Worm (Caenorhabditis elegans) whole organism, L2 larva: ENCODE results near the gene nhr-102.

Source experiments
- C34F6.9 ChIP-seq: fragments of 150-350 bp; optimal IDR thresholded peaks from 2 replicates; lab custom pipeline; 2014; ENCODE audit warnings: missing biosample characterization, missing genetic modification characterization
- F13H6.1 ChIP-seq: sonication (generic microtip); optimal IDR thresholded peaks from 2 replicates; lab custom pipeline; 2016; ENCODE audit warnings: missing genetic modification characterization, missing compliant biosample characterization
- R02D3.7 ChIP-seq: fragments of 150-350 bp; optimal IDR thresholded peaks from 2 replicates; lab custom pipeline; 2014; ENCODE audit warnings: missing biosample characterization, missing genetic modification characterization
- Y55F3AM.14 ChIP-seq: fragments of 200-800 bp; sonication (Bioruptor generic); optimal IDR thresholded peaks from 2 replicates; lab custom pipeline; 2018; ENCODE audit warnings: mild to moderate bottlenecking, missing genetic modification characterization, missing compliant biosample characterization
- ZK546.5 ChIP-seq: sonication (generic microtip); optimal IDR thresholded peaks from 2 replicates; lab custom pipeline; 2017; ENCODE audit warnings: missing biosample characterization, missing genetic modification characterization
- alr-1 ChIP-seq: fragments of 150-350 bp; optimal IDR thresholded peaks from 2 replicates; lab custom pipeline; 2014; ENCODE audit warnings: missing biosample characterization, missing genetic modification characterization
- aly-2 ChIP-seq: fragments of 150-350 bp; optimal IDR thresholded peaks from 2 replicates; lab custom pipeline; 2014; ENCODE audit warnings: missing biosample characterization, missing genetic modification characterization
- ama-1 ChIP-seq: fragments of 150-350 bp; optimal IDR thresholded peaks from 2 replicates; lab custom pipeline; 2018; ENCODE audit warnings: inconsistent platforms
- blmp-1 ChIP-seq: sonication (generic microtip); optimal IDR thresholded peaks from 2 replicates; lab custom pipeline; 2017; ENCODE audit warnings: missing genetic modification characterization, mild to moderate bottlenecking, missing compliant biosample characterization, antibody characterized with exemption, moderate library complexity; ENCODE audit not compliant: insufficient read depth
- ceh-16 ChIP-seq: fragments of 150-350 bp; optimal IDR thresholded peaks from 2 replicates; lab custom pipeline; 2014; ENCODE audit warnings: missing biosample characterization, missing genetic modification characterization
- ceh-82 ChIP-seq: fragments of 150-350 bp; optimal IDR thresholded peaks from 2 replicates; lab custom pipeline; 2014; ENCODE audit warnings: missing biosample characterization, missing genetic modification characterization
- crh-2 ChIP-seq: sonication (generic microtip); optimal IDR thresholded peaks from 2 replicates; lab custom pipeline; 2017; ENCODE audit warnings: missing biosample characterization, missing genetic modification characterization
- dmd-4 ChIP-seq: sonication (generic microtip); optimal IDR thresholded peaks from 2 replicates; lab custom pipeline; 2017; ENCODE audit warnings: missing biosample characterization, missing genetic modification characterization
- egl-27 ChIP-seq: sonication (generic microtip); optimal IDR thresholded peaks from 3 replicates; lab custom pipeline; 2017; ENCODE audit warnings: missing biosample characterization, missing genetic modification reagents, missing genetic modification characterization
- elt-1 ChIP-seq: fragments of 150-350 bp; optimal IDR thresholded peaks from 2 replicates; lab custom pipeline; 2014; ENCODE audit warnings: missing biosample characterization, missing genetic modification characterization
- elt-3 ChIP-seq: sonication (generic microtip); optimal IDR thresholded peaks from 2 replicates; lab custom pipeline; 2017; ENCODE audit warnings: missing biosample characterization, missing genetic modification characterization
- fos-1 ChIP-seq: fragments of 150-350 bp; optimal IDR thresholded peaks from 2 replicates; lab custom pipeline; 2014; ENCODE audit warnings: missing biosample characterization, missing genetic modification characterization
- gmeb-1 ChIP-seq: fragments of 150-350 bp; optimal IDR thresholded peaks from 2 replicates; lab custom pipeline; 2014; ENCODE audit warnings: missing biosample characterization, missing genetic modification characterization
- lin-13 ChIP-seq: fragments of 150-350 bp; optimal IDR thresholded peaks from 2 replicates; lab custom pipeline; 2014; ENCODE audit warnings: missing biosample characterization, missing genetic modification reagents, missing genetic modification characterization
- lin-39 ChIP-seq: fragments of 150-350 bp; optimal IDR thresholded peaks from 2 replicates; lab custom pipeline; 2014; ENCODE audit warnings: missing biosample characterization, missing genetic modification reagents, missing genetic modification characterization
- lsy-2 ChIP-seq, 2 experiments: fragments of 150-350 bp in 1 of 2; sonication (generic microtip) in 1 of 2; optimal IDR thresholded peaks; 2 replicates each; lab custom pipeline; 2014 to 2017; ENCODE audit warnings: missing biosample characterization in 2 of 2, missing genetic modification characterization in 2 of 2
- mab-5 ChIP-seq: fragments of 150-350 bp; optimal IDR thresholded peaks from 2 replicates; lab custom pipeline; 2014; ENCODE audit warnings: missing biosample characterization, missing genetic modification characterization
- nhr-10 ChIP-seq: sonication (generic microtip); optimal IDR thresholded peaks from 2 replicates; lab custom pipeline; 2017; ENCODE audit warnings: missing biosample characterization, missing genetic modification characterization
- nhr-11 ChIP-seq: fragments of 150-350 bp; optimal IDR thresholded peaks from 2 replicates; lab custom pipeline; 2014; ENCODE audit warnings: missing biosample characterization, missing genetic modification characterization
- nhr-12 ChIP-seq: fragments of 150-350 bp; optimal IDR thresholded peaks from 2 replicates; lab custom pipeline; 2014; ENCODE audit warnings: missing biosample characterization, missing genetic modification characterization
- nhr-23 ChIP-seq: fragments of 150-350 bp; optimal IDR thresholded peaks from 2 replicates; lab custom pipeline; 2014; ENCODE audit warnings: missing biosample characterization, missing genetic modification reagents, missing genetic modification characterization
- nhr-237 ChIP-seq: fragments of 150-350 bp; optimal IDR thresholded peaks from 2 replicates; lab custom pipeline; 2014; ENCODE audit warnings: missing biosample characterization, missing genetic modification characterization
- nhr-77 ChIP-seq: fragments of 150-350 bp; optimal IDR thresholded peaks from 2 replicates; lab custom pipeline; 2014; ENCODE audit warnings: missing biosample characterization, missing genetic modification characterization
- peb-1 ChIP-seq: fragments of 150-350 bp; optimal IDR thresholded peaks from 2 replicates; lab custom pipeline; 2014; ENCODE audit warnings: missing biosample characterization, missing genetic modification characterization
- sem-4 ChIP-seq: fragments of 150-350 bp; optimal IDR thresholded peaks from 2 replicates; lab custom pipeline; 2014; ENCODE audit warnings: missing biosample characterization, missing genetic modification reagents, missing genetic modification characterization
- skn-1 ChIP-seq: sonication (generic microtip); optimal IDR thresholded peaks from 2 replicates; lab custom pipeline; 2017; ENCODE audit warnings: missing biosample characterization, missing genetic modification characterization
- sma-3 ChIP-seq: sonication (generic microtip); optimal IDR thresholded peaks from 2 replicates; lab custom pipeline; 2016; ENCODE audit warnings: missing genetic modification reagents, missing genetic modification characterization, missing compliant biosample characterization
- sma-9 ChIP-seq, 2 experiments: fragments of 150-350 bp in 1 of 2; sonication (generic microtip) in 1 of 2; optimal IDR thresholded peaks; 2 replicates each; lab custom pipeline; 2014 to 2016; ENCODE audit warnings: missing genetic modification characterization in 2 of 2, mild to moderate bottlenecking in 1 of 2, missing biosample characterization in 1 of 2, missing compliant biosample characterization in 1 of 2, missing genetic modification reagents in 1 of 2, moderate library complexity in 1 of 2
- snpc-4 ChIP-seq: fragments of 150-350 bp; optimal IDR thresholded peaks from 2 replicates; lab custom pipeline; 2014; ENCODE audit warnings: missing biosample characterization, missing genetic modification characterization
- unc-39 ChIP-seq: fragments of 150-350 bp; optimal IDR thresholded peaks from 2 replicates; lab custom pipeline; 2014; ENCODE audit warnings: missing biosample characterization, missing genetic modification characterization
- unc-62 ChIP-seq: fragments of 150-350 bp; optimal IDR thresholded peaks from 2 replicates; lab custom pipeline; 2014; ENCODE audit warnings: missing biosample characterization, missing genetic modification reagents, missing genetic modification characterization
- ztf-1 ChIP-seq: fragments of 200-800 bp; sonication (Bioruptor generic); conservative IDR thresholded peaks from 2 replicates; pipeline ENCODE4 v1.3.6; 2022; ENCODE audit warnings: missing genetic modification characterization, missing compliant biosample characterization
- ztf-11 ChIP-seq: sonication (generic microtip); optimal IDR thresholded peaks from 2 replicates; lab custom pipeline; 2017; ENCODE audit warnings: missing biosample characterization, missing genetic modification characterization
- ztf-4 ChIP-seq: fragments of 150-350 bp; optimal IDR thresholded peaks from 2 replicates; lab custom pipeline; 2014; ENCODE audit warnings: missing biosample characterization, missing genetic modification characterization

nhr-102 gene

ce11 chrV:15917458-15917857 is 41.2 kb upstream of the nhr-102 start, which contains the start of gene F35E8.9:
Gene F35E8.9 (minus strand): TSS chrV:15917558.
- no peak for TF ChIP-seq nhr-11 (tag; lab: Kevin White, UChicago)
- no peak for TF ChIP-seq nhr-237 (tag; lab: Kevin White, UChicago)
- TF ChIP-seq egl-27 (tag; lab: Kevin White, UChicago): no peak
- TF ChIP-seq sem-4 (tag; lab: Kevin White, UChicago): no peak
- no peak for TF ChIP-seq ceh-82
- TF ChIP-seq snpc-4: no peak
- TF ChIP-seq skn-1 (tag; lab: Kevin White, UChicago): no peak
- no peak for TF ChIP-seq crh-2 (tag; lab: Kevin White, UChicago)
- no peak for TF ChIP-seq sma-9 (GFP tag; optimal IDR thresholded peaks at IDR 0.05; lab: Kevin White, UChicago)
- TF ChIP-seq sma-9 (tag; optimal IDR thresholded peaks at IDR 0.05; lab: Kevin White, UChicago): no peak
- TF ChIP-seq unc-39 (tag; lab: Kevin White, UChicago): no peak
- TF ChIP-seq alr-1 (tag; lab: Kevin White, UChicago): no peak
- no peak for TF ChIP-seq ztf-4
- TF ChIP-seq, all 48 proteins: peak for 0

- no peak for TF ChIP-seq F13H6.1 (tag; lab: Kevin White, UChicago)
- peak; percentile 63 for TF ChIP-seq fos-1
- peak; percentile 57 for TF ChIP-seq sma-9 (GFP tag; optimal IDR thresholded peaks at IDR 0.05; lab: Kevin White, UChicago)
- TF ChIP-seq sma-9 (tag; optimal IDR thresholded peaks at IDR 0.05; lab: Kevin White, UChicago): no peak
- no peak for TF ChIP-seq lin-39
- no peak for TF ChIP-seq R02D3.7 (tag; lab: Kevin White, UChicago)
- TF ChIP-seq nhr-12 (tag; lab: Kevin White, UChicago): no peak
- TF ChIP-seq nhr-237 (tag; lab: Kevin White, UChicago): no peak
- no peak for TF ChIP-seq egl-27 (tag; lab: Kevin White, UChicago)
- TF ChIP-seq ama-1: no peak
- TF ChIP-seq crh-2 (tag; lab: Kevin White, UChicago): peak; percentile 30
- no peak for TF ChIP-seq sma-3
These were observed 39.7 kb upstream of the nhr-102 start, which contains the start of gene gst-38 for ce11 chrV:15915919-15916318. Gene gst-38 (minus strand): TSS chrV:15916070.

ce11 chrV:15915307-15915706 is 39.1 kb upstream of the nhr-102 start:
- TF ChIP-seq crh-2 (tag; lab: Kevin White, UChicago) (no peak), elt-1 (tag; lab: Kevin White, UChicago) (no peak), F13H6.1 (tag; lab: Kevin White, UChicago) (no peak), sma-9 (GFP tag; optimal IDR thresholded peaks at IDR 0.05; lab: Kevin White, UChicago) (no peak), sma-9 (tag; optimal IDR thresholded peaks at IDR 0.05; lab: Kevin White, UChicago) (no peak), ztf-11 (tag; lab: Kevin White, UChicago) (no peak), ztf-4 (no peak), C34F6.9 (tag; lab: Kevin White, UChicago) (no peak), fos-1 (no peak), ceh-16 (no peak), lsy-2 (tag; optimal IDR thresholded peaks at IDR 0.05; lab: Kevin White, UChicago) (no peak), elt-3 (tag; lab: Kevin White, UChicago) (no peak), mab-5 (tag; lab: Kevin White, UChicago) (no peak), alr-1 (tag; lab: Kevin White, UChicago) (no peak), nhr-77 (tag; lab: Kevin White, UChicago) (no peak), ZK546.5 (tag; lab: Kevin White, UChicago) (no peak)

ce11 chrV:15914774-15915173 is 38.6 kb upstream of the nhr-102 start:
- TF ChIP-seq unc-62 (GFP tag; lab: Kevin White, UChicago) (no peak), nhr-10 (tag; lab: Kevin White, UChicago) (no peak), lin-13 (GFP tag; lab: Kevin White, UChicago) (no peak), lsy-2 (tag; optimal IDR thresholded peaks at IDR 0.05; lab: Kevin White, UChicago) (no peak), gmeb-1 (tag; lab: Kevin White, UChicago) (no peak), dmd-4 (tag; lab: Kevin White, UChicago) (no peak), peb-1 (tag; lab: Kevin White, UChicago) (no peak), ZK546.5 (tag; lab: Kevin White, UChicago) (no peak)

ce11 chrV:15913714-15914113 is 37.5 kb upstream of the nhr-102 start, which contains the start of gene F35E8.7:
Gene F35E8.7 (plus strand): TSS chrV:15914014.
- no peak for TF ChIP-seq gmeb-1 (tag; lab: Kevin White, UChicago)
- no peak for TF ChIP-seq nhr-23 (tag; lab: Kevin White, UChicago)
- TF ChIP-seq crh-2 (tag; lab: Kevin White, UChicago): no peak
- no peak for TF ChIP-seq ztf-11 (tag; lab: Kevin White, UChicago)
- no peak for TF ChIP-seq aly-2 (tag; lab: Kevin White, UChicago)
- TF ChIP-seq ztf-1: no peak
- TF ChIP-seq nhr-237 (tag; lab: Kevin White, UChicago): no peak
- no peak for TF ChIP-seq alr-1 (tag; lab: Kevin White, UChicago)
- TF ChIP-seq skn-1 (tag; lab: Kevin White, UChicago): no peak
- no peak for TF ChIP-seq blmp-1 (tag; lab: Kevin White, UChicago)
- TF ChIP-seq mab-5 (tag; lab: Kevin White, UChicago): no peak
- TF ChIP-seq lin-39: no peak
- TF ChIP-seq sma-9 (GFP tag; optimal IDR thresholded peaks at IDR 0.05; lab: Kevin White, UChicago): no peak
- TF ChIP-seq sma-9 (tag; optimal IDR thresholded peaks at IDR 0.05; lab: Kevin White, UChicago): no peak
- TF ChIP-seq nhr-12 (tag; lab: Kevin White, UChicago): no peak
- no peak for TF ChIP-seq Y55F3AM.14 (GFP tag; lab: Kevin White, UChicago)
- no peak for TF ChIP-seq ceh-16
